Fruit fly (Drosophila melanogaster) whole organism, embryonic: Measurements from ENCODE around the gene Elba1.
A peak's percentile ranks its signal among the peaks of the same experiment; 100 is the strongest.

Source experiments
- CG5245 ChIP-seq: fragments of 200-800 bp; sonication (Bioruptor generic); optimal IDR thresholded peaks from 3 replicates; lab custom pipeline; 2016; ENCODE audit warnings: missing biosample characterization, missing genetic modification characterization
- Drgx ChIP-seq: fragments of 200-800 bp; sonication (Bioruptor generic); IDR thresholded peaks from 2 replicates; pipeline ENCODE4 v1.3.6; 2022; ENCODE audit warnings: missing biosample characterization, missing genetic modification characterization
- E2f1 ChIP-seq: fragments of 200-800 bp; sonication (Bioruptor generic); IDR thresholded peaks from 2 replicates; pipeline ENCODE4 v1.3.6; 2022; ENCODE audit warnings: missing biosample characterization, missing genetic modification characterization
- btn ChIP-seq: fragments of 200-800 bp; sonication (Bioruptor generic); optimal IDR thresholded peaks from 2 replicates; lab custom pipeline; 2016; ENCODE audit warnings: missing biosample characterization, missing genetic modification characterization
- schlank ChIP-seq: fragments of 200-800 bp; sonication (Bioruptor generic); optimal IDR thresholded peaks from 2 replicates; lab custom pipeline; 2018; ENCODE audit warnings: missing biosample characterization, mild to moderate bottlenecking, missing genetic modification characterization
- slbo ChIP-seq: fragments of 200-800 bp; sonication (Bioruptor generic); IDR thresholded peaks from 2 replicates; pipeline ENCODE4 v1.3.6; 2022; ENCODE audit warnings: missing biosample characterization, missing genetic modification characterization

Gene Elba1

dm6 chr2L:4635376-4635775, 48.9 kb downstream of the Elba1 start:
- TF ChIP-seq btn (GFP tag; lab: Kevin White, UChicago) (no peak), slbo (GFP tag; lab: Robert Waterston, UW) (no peak), CG5245 (GFP tag; lab: Kevin White, UChicago) (no peak), schlank (no peak), Drgx (GFP tag; lab: Robert Waterston, UW) (peak; percentile 60; the same call in 1 of the 2 replicates), E2f1 (GFP tag; lab: Robert Waterston, UW) (no peak)
